Worm (Caenorhabditis elegans) whole organism, young adult: ENCODE data around the gene C55C3.7.

ENCODE experiments used
- D2030.7 ChIP-seq: fragments of 200-800 bp; sonication (Bioruptor generic); IDR thresholded peaks from 2 replicates; pipeline ENCODE4 v1.3.6; 2022; ENCODE audit warnings: missing genetic modification reagents, missing genetic modification characterization, missing compliant biosample characterization
- F22D6.2 ChIP-seq: sonication (generic microtip); optimal IDR thresholded peaks from 2 replicates; lab custom pipeline; 2016; ENCODE audit warnings: mild to moderate bottlenecking, missing genetic modification characterization, missing compliant biosample characterization
- F39B2.1 ChIP-seq: fragments of 200-800 bp; sonication (Bioruptor generic); IDR thresholded peaks from 2 replicates; pipeline ENCODE4 v1.3.6; 2022; ENCODE audit warnings: missing genetic modification reagents, missing genetic modification characterization, missing compliant biosample characterization
- F52B5.7 ChIP-seq: sonication (generic microtip); optimal IDR thresholded peaks from 2 replicates; lab custom pipeline; 2016; ENCODE audit warnings: mild to moderate bottlenecking, missing genetic modification characterization, missing compliant biosample characterization
- F57A8.1 ChIP-seq: fragments of 200-800 bp; sonication (Bioruptor generic); optimal IDR thresholded peaks from 2 replicates; lab custom pipeline; 2018; ENCODE audit warnings: mild to moderate bottlenecking, missing genetic modification characterization, moderate library complexity, missing compliant biosample characterization
- K12H6.12 ChIP-seq: fragments of 200-800 bp; sonication (Bioruptor generic); optimal IDR thresholded peaks from 2 replicates; lab custom pipeline; 2018; ENCODE audit warnings: mild to moderate bottlenecking, missing genetic modification characterization, missing compliant biosample characterization
- T26A5.8 ChIP-seq: sonication (generic microtip); optimal IDR thresholded peaks from 2 replicates; lab custom pipeline; 2016; ENCODE audit warnings: missing genetic modification characterization, missing compliant biosample characterization
- Y95B8A.8 ChIP-seq: fragments of 200-800 bp; sonication (Bioruptor generic); IDR thresholded peaks from 2 replicates; pipeline ENCODE4 v1.3.6; 2022; ENCODE audit warnings: missing genetic modification reagents, missing genetic modification characterization, missing compliant biosample characterization
- atf-7 ChIP-seq: sonication (generic microtip); optimal IDR thresholded peaks from 2 replicates; lab custom pipeline; 2017; ENCODE audit warnings: mild to moderate bottlenecking, missing genetic modification characterization, missing compliant biosample characterization
- attf-5 ChIP-seq: fragments of 200-800 bp; sonication (Bioruptor generic); optimal IDR thresholded peaks from 2 replicates; lab custom pipeline; 2018; ENCODE audit warnings: mild to moderate bottlenecking, missing genetic modification characterization, missing compliant biosample characterization
- bed-1 ChIP-seq: fragments of 200-800 bp; sonication (Bioruptor generic); IDR thresholded peaks from 2 replicates; pipeline ENCODE4 v1.3.6; 2022; ENCODE audit warnings: missing genetic modification reagents, missing genetic modification characterization, missing compliant biosample characterization
- cebp-1 ChIP-seq, 2 experiments: fragments of 200-800 bp in 1 of 2; sonication (Bioruptor generic) in 1 of 2; sonication (generic microtip) in 1 of 2; IDR thresholded peaks in 1 of 2; optimal IDR thresholded peaks in 1 of 2; 2 replicates each; pipeline versions ENCODE4 v1.3.6 to Lab custom; 2017 to 2022; ENCODE audit warnings: missing compliant biosample characterization in 2 of 2, missing genetic modification characterization in 2 of 2, mild to moderate bottlenecking in 1 of 2, missing genetic modification reagents in 1 of 2, moderate library complexity in 1 of 2
- cebp-2 ChIP-seq: fragments of 200-800 bp; sonication (Bioruptor generic); IDR thresholded peaks from 2 replicates; pipeline ENCODE4 v1.3.6; 2022; ENCODE audit warnings: missing genetic modification characterization, missing compliant biosample characterization
- ceh-100 ChIP-seq: fragments of 200-800 bp; sonication (Bioruptor generic); IDR thresholded peaks from 2 replicates; pipeline ENCODE4 v1.3.6; 2022; ENCODE audit warnings: missing genetic modification reagents, missing genetic modification characterization, missing compliant biosample characterization
- ceh-27 ChIP-seq: fragments of 200-800 bp; sonication (Bioruptor generic); optimal IDR thresholded peaks from 2 replicates; lab custom pipeline; 2018; ENCODE audit warnings: mild to moderate bottlenecking, missing genetic modification characterization, moderate library complexity, missing compliant biosample characterization
- ceh-58 ChIP-seq: fragments of 200-800 bp; sonication (Bioruptor generic); IDR thresholded peaks from 2 replicates; pipeline ENCODE4 v1.3.6; 2022; ENCODE audit warnings: missing genetic modification characterization, missing compliant biosample characterization
- chd-7 ChIP-seq: sonication (generic microtip); optimal IDR thresholded peaks from 2 replicates; lab custom pipeline; 2016; ENCODE audit warnings: mild to moderate bottlenecking, missing genetic modification characterization, moderate library complexity, missing compliant biosample characterization
- die-1 ChIP-seq: sonication (generic microtip); optimal IDR thresholded peaks from 2 replicates; lab custom pipeline; 2016; ENCODE audit warnings: missing genotype, mild to moderate bottlenecking, missing genetic modification characterization, missing compliant biosample characterization
- dox-1 ChIP-seq: fragments of 200-800 bp; sonication (Bioruptor generic); IDR thresholded peaks from 2 replicates; pipeline ENCODE4 v1.3.6; 2022; ENCODE audit warnings: missing genetic modification reagents, missing genetic modification characterization, missing compliant biosample characterization
- dpff-1 ChIP-seq: sonication (generic microtip); optimal IDR thresholded peaks from 2 replicates; lab custom pipeline; 2017; ENCODE audit warnings: mild to moderate bottlenecking, missing genetic modification characterization, missing compliant biosample characterization
- efl-1 ChIP-seq: fragments of 150-350 bp; optimal IDR thresholded peaks from 2 replicates; lab custom pipeline; 2014; ENCODE audit warnings: missing biosample characterization, missing genetic modification reagents, missing genetic modification characterization
- egrh-3 ChIP-seq: fragments of 200-800 bp; sonication (Bioruptor generic); IDR thresholded peaks from 2 replicates; pipeline ENCODE4 v1.3.6; 2022; ENCODE audit warnings: missing genetic modification reagents, missing genetic modification characterization, missing compliant biosample characterization
- ekl-4 ChIP-seq: fragments of 200-800 bp; sonication (Bioruptor generic); IDR thresholded peaks from 2 replicates; pipeline ENCODE4 v1.3.6; 2022; ENCODE audit warnings: missing genetic modification reagents, missing genetic modification characterization, missing compliant biosample characterization
- hlh-26 ChIP-seq: fragments of 200-800 bp; sonication (Bioruptor generic); conservative IDR thresholded peaks from 2 replicates; pipeline ENCODE4 v1.3.6; 2022; ENCODE audit warnings: missing genetic modification reagents, missing genetic modification characterization, missing compliant biosample characterization
- hmg-20 ChIP-seq: fragments of 200-800 bp; sonication (Bioruptor generic); IDR thresholded peaks from 2 replicates; pipeline ENCODE4 v1.3.6; 2022; ENCODE audit warnings: missing genetic modification reagents, missing genetic modification characterization, missing compliant biosample characterization
- hrde-1 ChIP-seq: sonication (generic microtip); optimal IDR thresholded peaks from 2 replicates; lab custom pipeline; 2016; ENCODE audit warnings: missing genetic modification characterization, mild to moderate bottlenecking, missing compliant biosample characterization, moderate library complexity, missing genotype, missing genetic modification reagents, borderline replicate concordance
- lag-1 ChIP-seq: fragments of 200-800 bp; sonication (Bioruptor generic); IDR thresholded peaks from 2 replicates; pipeline ENCODE4 v1.3.6; 2022; ENCODE audit warnings: missing genetic modification reagents, missing genetic modification characterization, missing compliant biosample characterization
- lir-1 ChIP-seq: fragments of 200-800 bp; sonication (Bioruptor generic); conservative IDR thresholded peaks from 2 replicates; pipeline ENCODE4 v1.3.6; 2022; ENCODE audit warnings: missing genetic modification reagents, missing genetic modification characterization, missing compliant biosample characterization
- lsl-1 ChIP-seq: fragments of 200-800 bp; sonication (Bioruptor generic); optimal IDR thresholded peaks from 2 replicates; lab custom pipeline; 2018; ENCODE audit warnings: mild to moderate bottlenecking, missing genetic modification characterization, moderate library complexity, missing compliant biosample characterization
- lsy-27 ChIP-seq: sonication (generic microtip); optimal IDR thresholded peaks from 2 replicates; lab custom pipeline; 2017; ENCODE audit warnings: missing genetic modification characterization, mild to moderate bottlenecking, missing compliant biosample characterization, antibody characterized with exemption, missing genotype, borderline replicate concordance; ENCODE audit not compliant: insufficient read depth
- madf-6 ChIP-seq: fragments of 200-800 bp; sonication (Bioruptor generic); IDR thresholded peaks from 2 replicates; pipeline ENCODE4 v1.3.6; 2022; ENCODE audit warnings: missing genetic modification reagents, missing genetic modification characterization, missing compliant biosample characterization
- mes-4 ChIP-seq: sonication (generic microtip); optimal IDR thresholded peaks from 2 replicates; lab custom pipeline; 2016; ENCODE audit warnings: missing genotype, missing genetic modification characterization, missing compliant biosample characterization
- nfya-2 ChIP-seq: fragments of 200-800 bp; sonication (Bioruptor generic); IDR thresholded peaks from 2 replicates; pipeline ENCODE4 v1.3.6; 2022; ENCODE audit warnings: missing genetic modification reagents, missing genetic modification characterization, missing compliant biosample characterization
- nfyb-1 ChIP-seq: fragments of 200-800 bp; sonication (Bioruptor generic); IDR thresholded peaks from 2 replicates; pipeline ENCODE4 v1.3.6; 2022; ENCODE audit warnings: missing genetic modification reagents, missing genetic modification characterization, missing compliant biosample characterization
- nhr-90 ChIP-seq: sonication (generic microtip); optimal IDR thresholded peaks from 2 replicates; lab custom pipeline; 2016; ENCODE audit warnings: missing genotype, mild to moderate bottlenecking, missing genetic modification characterization, missing compliant biosample characterization
- rec-8 ChIP-seq, 2 experiments: sonication (generic microtip); optimal IDR thresholded peaks; 2 replicates each; lab custom pipeline; 2016; ENCODE audit warnings: mild to moderate bottlenecking in 2 of 2, missing genetic modification characterization in 2 of 2, missing genetic modification reagents in 2 of 2, missing genotype in 2 of 2, missing biosample characterization in 1 of 2, missing compliant biosample characterization in 1 of 2, moderate library complexity in 1 of 2
- rpc-1 ChIP-seq, 2 experiments: fragments of 150-350 bp in 1 of 2; sonication (generic microtip) in 1 of 2; optimal IDR thresholded peaks; 2 replicates each; lab custom pipeline; 2014 to 2018; ENCODE audit warnings: missing biosample characterization in 1 of 2, missing genetic modification characterization in 1 of 2, missing genetic modification reagents in 1 of 2, missing genotype in 1 of 2
- snpc-1.1 ChIP-seq: sonication (generic microtip); optimal IDR thresholded peaks from 2 replicates; lab custom pipeline; 2017; ENCODE audit warnings: missing genetic modification characterization, mild to moderate bottlenecking, missing compliant biosample characterization, antibody characterized with exemption, moderate library complexity, missing genotype, missing genetic modification reagents; ENCODE audit not compliant: insufficient read depth
- snpc-3.4 ChIP-seq: sonication (generic microtip); optimal IDR thresholded peaks from 2 replicates; lab custom pipeline; 2017; ENCODE audit warnings: missing genetic modification characterization, mild to moderate bottlenecking, missing compliant biosample characterization, antibody characterized with exemption, moderate library complexity, missing genotype, missing genetic modification reagents
- somi-1 ChIP-seq: fragments of 200-800 bp; sonication (Bioruptor generic); optimal IDR thresholded peaks from 2 replicates; lab custom pipeline; 2018; ENCODE audit warnings: mild to moderate bottlenecking, missing genetic modification characterization, missing compliant biosample characterization
- tbp1 ChIP-seq: fragments of 200-800 bp; sonication (Bioruptor generic); optimal IDR thresholded peaks from 2 replicates; lab custom pipeline; 2018; ENCODE audit warnings: mild to moderate bottlenecking, missing genetic modification characterization, missing compliant biosample characterization
- tbx-9 ChIP-seq: sonication (generic microtip); optimal IDR thresholded peaks from 2 replicates; lab custom pipeline; 2016; ENCODE audit warnings: borderline replicate concordance, missing genetic modification characterization, inconsistent platforms, missing compliant biosample characterization
- zim-3 ChIP-seq: sonication (generic microtip); optimal IDR thresholded peaks from 2 replicates; lab custom pipeline; 2017; ENCODE audit warnings: mild to moderate bottlenecking, missing genetic modification characterization, moderate library complexity, missing compliant biosample characterization
- ztf-22 ChIP-seq: fragments of 200-800 bp; sonication (Bioruptor generic); optimal IDR thresholded peaks from 2 replicates; lab custom pipeline; 2018; ENCODE audit warnings: mild to moderate bottlenecking, missing genetic modification characterization, moderate library complexity, missing compliant biosample characterization
- ztf-26 ChIP-seq: sonication (generic microtip); optimal IDR thresholded peaks from 2 replicates; lab custom pipeline; 2017; ENCODE audit warnings: missing genetic modification characterization, missing compliant biosample characterization
- ztf-3 ChIP-seq: fragments of 200-800 bp; sonication (Bioruptor generic); optimal IDR thresholded peaks from 2 replicates; lab custom pipeline; 2018; ENCODE audit warnings: mild to moderate bottlenecking, missing genetic modification characterization, missing compliant biosample characterization
- ztf-6 ChIP-seq: fragments of 200-800 bp; sonication (Bioruptor generic); IDR thresholded peaks from 2 replicates; pipeline ENCODE4 v1.3.6; 2022; ENCODE audit warnings: missing genetic modification reagents, missing genetic modification characterization, missing compliant biosample characterization

C55C3.7 gene

ce11 chrIV:5665353-5665918 is 17.0 kb downstream of the C55C3.7 start:
- TF ChIP-seq nfyb-1 (peak; percentile 78), efl-1 (peak; percentile 11), hlh-26 (GFP tag; lab: Robert Waterston, UW) (no peak), chd-7 (peak; percentile 34), nfya-2 (GFP tag; lab: Robert Waterston, UW) (no peak), mes-4 (tag; lab: Kevin White, UChicago) (no peak), lag-1 (no peak), rpc-1 (optimal IDR thresholded peaks at IDR 0.05; lab: Kevin White, UChicago) (no peak), rpc-1 (tag; optimal IDR thresholded peaks at IDR 0.05; lab: Kevin White, UChicago) (no peak), lsy-27 (tag; lab: Kevin White, UChicago) (no peak), rec-8 (tag; optimal IDR thresholded peaks at IDR 0.05; lab: Kevin White, UChicago) (no peak), ceh-58 (GFP tag; lab: Robert Waterston, UW) (no peak), F22D6.2 (tag; lab: Kevin White, UChicago) (no peak), madf-6 (GFP tag; lab: Robert Waterston, UW) (no peak), ekl-4 (GFP tag; lab: Robert Waterston, UW) (peak; percentile 53; the same call in 1 of the 2 replicates), F57A8.1 (GFP tag; lab: Kevin White, UChicago) (no peak), snpc-1.1 (no peak), egrh-3 (GFP tag; lab: Robert Waterston, UW) (no peak), ceh-100 (GFP tag; lab: Robert Waterston, UW) (no peak), F52B5.7 (tag; lab: Kevin White, UChicago) (no peak), T26A5.8 (tag; lab: Kevin White, UChicago) (no peak), nhr-90 (no peak), cebp-2 (GFP tag; lab: Robert Waterston, UW) (no peak), lir-1 (GFP tag; lab: Robert Waterston, UW) (0 out of 2 replicates have a peak, but pooled peaks have one; percentile 24), F39B2.1 (GFP tag; lab: Robert Waterston, UW) (no peak), hmg-20 (GFP tag; lab: Robert Waterston, UW) (no peak), ztf-26 (tag; lab: Kevin White, UChicago) (no peak), ztf-6 (no peak), dpff-1 (tag; lab: Kevin White, UChicago) (no peak), lsl-1 (no peak), ztf-22 (no peak), D2030.7 (GFP tag; lab: Robert Waterston, UW) (no peak), snpc-3.4 (tag; lab: Kevin White, UChicago) (no peak), cebp-1 (GFP tag; IDR thresholded peaks at IDR 0.05; lab: Robert Waterston, UW) (peak; percentile 96), cebp-1 (tag; optimal IDR thresholded peaks at IDR 0.05; lab: Kevin White, UChicago) (peak; percentile 98), Y95B8A.8 (GFP tag; lab: Robert Waterston, UW) (0 out of 2 replicates have a peak, but pooled peaks have one; percentile 12), hrde-1 (tag; lab: Kevin White, UChicago) (no peak), somi-1 (no peak), tbp1 (GFP tag; lab: Kevin White, UChicago) (no peak), tbx-9 (tag; lab: Kevin White, UChicago) (no peak), attf-5 (GFP tag; lab: Kevin White, UChicago) (peak; percentile 60), ztf-3 (no peak), K12H6.12 (peak; percentile 46), dox-1 (peak; percentile 48), bed-1 (GFP tag; lab: Robert Waterston, UW) (no peak), ceh-27 (peak; percentile 3), zim-3 (tag; lab: Kevin White, UChicago) (no peak), atf-7 (peak; percentile 11), die-1 (tag; lab: Kevin White, UChicago) (no peak)
